Worm (Caenorhabditis elegans) whole organism, young adult: ENCODE data around the gene pdzd-8.

Experiments
- B0035.1 ChIP-seq: sonication (generic microtip); optimal IDR thresholded peaks from 2 replicates; lab custom pipeline; 2016; ENCODE audit warnings: missing genetic modification characterization, mild to moderate bottlenecking, missing compliant biosample characterization, missing genotype, missing genetic modification reagents
- C06A6.2 ChIP-seq: fragments of 200-800 bp; sonication (Bioruptor generic); conservative IDR thresholded peaks from 2 replicates; pipeline ENCODE4 v1.3.6; 2022; ENCODE audit warnings: missing genetic modification characterization, missing compliant biosample characterization
- F22D6.2 ChIP-seq: sonication (generic microtip); optimal IDR thresholded peaks from 2 replicates; lab custom pipeline; 2016; ENCODE audit warnings: mild to moderate bottlenecking, missing genetic modification characterization, missing compliant biosample characterization
- F23B12.7 ChIP-seq: sonication (generic microtip); optimal IDR thresholded peaks from 2 replicates; lab custom pipeline; 2017; ENCODE audit warnings: missing genetic modification characterization, mild to moderate bottlenecking, missing compliant biosample characterization, antibody characterized with exemption, moderate library complexity; ENCODE audit not compliant: insufficient read depth
- F33H1.4 ChIP-seq: fragments of 200-800 bp; sonication (Bioruptor generic); IDR thresholded peaks from 2 replicates; pipeline ENCODE4 v1.3.6; 2022; ENCODE audit warnings: missing genetic modification reagents, missing genetic modification characterization, missing compliant biosample characterization
- K11D2.4 ChIP-seq: fragments of 200-800 bp; sonication (Bioruptor generic); IDR thresholded peaks from 2 replicates; pipeline ENCODE4 v1.3.6; 2022; ENCODE audit warnings: missing genetic modification reagents, missing genetic modification characterization, missing compliant biosample characterization
- K12H6.12 ChIP-seq: fragments of 200-800 bp; sonication (Bioruptor generic); optimal IDR thresholded peaks from 2 replicates; lab custom pipeline; 2018; ENCODE audit warnings: mild to moderate bottlenecking, missing genetic modification characterization, missing compliant biosample characterization
- Y53G8AR.9 ChIP-seq: fragments of 200-800 bp; sonication (Bioruptor generic); conservative IDR thresholded peaks from 2 replicates; pipeline ENCODE4 v1.3.6; 2022; ENCODE audit warnings: missing genetic modification reagents, missing genetic modification characterization, missing compliant biosample characterization
- ZK185.1 ChIP-seq: sonication (generic microtip); optimal IDR thresholded peaks from 2 replicates; lab custom pipeline; 2016; ENCODE audit warnings: mild to moderate bottlenecking, missing genetic modification characterization, missing compliant biosample characterization; ENCODE audit not compliant: poor library complexity, severe bottlenecking
- attf-5 ChIP-seq: fragments of 200-800 bp; sonication (Bioruptor generic); optimal IDR thresholded peaks from 2 replicates; lab custom pipeline; 2018; ENCODE audit warnings: mild to moderate bottlenecking, missing genetic modification characterization, missing compliant biosample characterization
- cebp-1 ChIP-seq, 2 experiments: fragments of 200-800 bp in 1 of 2; sonication (Bioruptor generic) in 1 of 2; sonication (generic microtip) in 1 of 2; IDR thresholded peaks in 1 of 2; optimal IDR thresholded peaks in 1 of 2; 2 replicates each; pipeline versions ENCODE4 v1.3.6 to Lab custom; 2017 to 2022; ENCODE audit warnings: missing compliant biosample characterization in 2 of 2, missing genetic modification characterization in 2 of 2, mild to moderate bottlenecking in 1 of 2, missing genetic modification reagents in 1 of 2, moderate library complexity in 1 of 2
- ceh-27 ChIP-seq: fragments of 200-800 bp; sonication (Bioruptor generic); optimal IDR thresholded peaks from 2 replicates; lab custom pipeline; 2018; ENCODE audit warnings: mild to moderate bottlenecking, missing genetic modification characterization, moderate library complexity, missing compliant biosample characterization
- chd-7 ChIP-seq: sonication (generic microtip); optimal IDR thresholded peaks from 2 replicates; lab custom pipeline; 2016; ENCODE audit warnings: mild to moderate bottlenecking, missing genetic modification characterization, moderate library complexity, missing compliant biosample characterization
- die-1 ChIP-seq: sonication (generic microtip); optimal IDR thresholded peaks from 2 replicates; lab custom pipeline; 2016; ENCODE audit warnings: missing genotype, mild to moderate bottlenecking, missing genetic modification characterization, missing compliant biosample characterization
- dox-1 ChIP-seq: fragments of 200-800 bp; sonication (Bioruptor generic); IDR thresholded peaks from 2 replicates; pipeline ENCODE4 v1.3.6; 2022; ENCODE audit warnings: missing genetic modification reagents, missing genetic modification characterization, missing compliant biosample characterization
- dpff-1 ChIP-seq: sonication (generic microtip); optimal IDR thresholded peaks from 2 replicates; lab custom pipeline; 2017; ENCODE audit warnings: mild to moderate bottlenecking, missing genetic modification characterization, missing compliant biosample characterization
- egl-18 ChIP-seq: fragments of 200-800 bp; sonication (Bioruptor generic); IDR thresholded peaks from 2 replicates; pipeline ENCODE4 v1.3.6; 2022; ENCODE audit warnings: missing genetic modification reagents, missing genetic modification characterization, missing compliant biosample characterization
- ekl-4 ChIP-seq: fragments of 200-800 bp; sonication (Bioruptor generic); IDR thresholded peaks from 2 replicates; pipeline ENCODE4 v1.3.6; 2022; ENCODE audit warnings: missing genetic modification reagents, missing genetic modification characterization, missing compliant biosample characterization
- gei-17 ChIP-seq: fragments of 200-800 bp; sonication (Bioruptor generic); optimal IDR thresholded peaks from 2 replicates; lab custom pipeline; 2018; ENCODE audit warnings: mild to moderate bottlenecking, missing genetic modification characterization, missing compliant biosample characterization
- hmg-1.2 ChIP-seq: fragments of 200-800 bp; sonication (Bioruptor generic); IDR thresholded peaks from 2 replicates; pipeline ENCODE4 v1.3.6; 2022; ENCODE audit warnings: missing genetic modification reagents, missing genetic modification characterization, missing compliant biosample characterization
- let-607 ChIP-seq, 2 experiments: fragments of 200-800 bp in 1 of 2; sonication (Bioruptor generic) in 1 of 2; sonication (generic microtip) in 1 of 2; optimal IDR thresholded peaks; 2 replicates each; lab custom pipeline; 2016 to 2018; ENCODE audit warnings: mild to moderate bottlenecking in 2 of 2, missing compliant biosample characterization in 2 of 2, missing genetic modification characterization in 2 of 2, moderate library complexity in 2 of 2, missing genotype in 1 of 2
- lin-26 ChIP-seq: fragments of 200-800 bp; sonication (Bioruptor generic); IDR thresholded peaks from 2 replicates; pipeline ENCODE4 v1.3.6; 2022; ENCODE audit warnings: missing genetic modification reagents, missing genetic modification characterization, missing compliant biosample characterization
- lin-35 ChIP-seq, 3 experiments: fragments of 150-350 bp in 2 of 3; sonication (generic microtip) in 1 of 3; optimal IDR thresholded peaks; 2 replicates each; lab custom pipeline; 2014 to 2018; ENCODE audit warnings: missing biosample characterization in 3 of 3, missing genetic modification characterization in 3 of 3, missing genetic modification reagents in 3 of 3
- lin-40 ChIP-seq: sonication (generic microtip); optimal IDR thresholded peaks from 2 replicates; lab custom pipeline; 2016; ENCODE audit warnings: missing genetic modification characterization, mild to moderate bottlenecking, missing compliant biosample characterization, missing genotype, missing genetic modification reagents
- lir-1 ChIP-seq: fragments of 200-800 bp; sonication (Bioruptor generic); conservative IDR thresholded peaks from 2 replicates; pipeline ENCODE4 v1.3.6; 2022; ENCODE audit warnings: missing genetic modification reagents, missing genetic modification characterization, missing compliant biosample characterization
- lsl-1 ChIP-seq: fragments of 200-800 bp; sonication (Bioruptor generic); optimal IDR thresholded peaks from 2 replicates; lab custom pipeline; 2018; ENCODE audit warnings: mild to moderate bottlenecking, missing genetic modification characterization, moderate library complexity, missing compliant biosample characterization
- madf-10 ChIP-seq: sonication (generic microtip); optimal IDR thresholded peaks from 2 replicates; lab custom pipeline; 2016; ENCODE audit warnings: mild to moderate bottlenecking, missing genetic modification characterization, missing compliant biosample characterization
- nfya-2 ChIP-seq: fragments of 200-800 bp; sonication (Bioruptor generic); IDR thresholded peaks from 2 replicates; pipeline ENCODE4 v1.3.6; 2022; ENCODE audit warnings: missing genetic modification reagents, missing genetic modification characterization, missing compliant biosample characterization
- nhr-179 ChIP-seq: sonication (generic microtip); optimal IDR thresholded peaks from 2 replicates; lab custom pipeline; 2016; ENCODE audit warnings: mild to moderate bottlenecking, missing genetic modification characterization, missing compliant biosample characterization
- nhr-80 ChIP-seq: sonication (generic microtip); optimal IDR thresholded peaks from 2 replicates; lab custom pipeline; 2016; ENCODE audit warnings: missing genetic modification characterization, missing compliant biosample characterization
- nhr-90 ChIP-seq: sonication (generic microtip); optimal IDR thresholded peaks from 2 replicates; lab custom pipeline; 2016; ENCODE audit warnings: missing genotype, mild to moderate bottlenecking, missing genetic modification characterization, missing compliant biosample characterization
- sea-2 ChIP-seq: fragments of 200-800 bp; sonication (Bioruptor generic); IDR thresholded peaks from 2 replicates; pipeline ENCODE4 v1.3.6; 2022; ENCODE audit warnings: missing genetic modification characterization, missing compliant biosample characterization
- somi-1 ChIP-seq: fragments of 200-800 bp; sonication (Bioruptor generic); optimal IDR thresholded peaks from 2 replicates; lab custom pipeline; 2018; ENCODE audit warnings: mild to moderate bottlenecking, missing genetic modification characterization, missing compliant biosample characterization
- sptf-2 ChIP-seq: fragments of 200-800 bp; sonication (Bioruptor generic); optimal IDR thresholded peaks from 2 replicates; lab custom pipeline; 2018; ENCODE audit warnings: mild to moderate bottlenecking, missing genetic modification characterization, missing compliant biosample characterization
- tbp1 ChIP-seq: fragments of 200-800 bp; sonication (Bioruptor generic); optimal IDR thresholded peaks from 2 replicates; lab custom pipeline; 2018; ENCODE audit warnings: mild to moderate bottlenecking, missing genetic modification characterization, missing compliant biosample characterization
- tbx-9 ChIP-seq: sonication (generic microtip); optimal IDR thresholded peaks from 2 replicates; lab custom pipeline; 2016; ENCODE audit warnings: borderline replicate concordance, missing genetic modification characterization, inconsistent platforms, missing compliant biosample characterization
- tlf-1 ChIP-seq: fragments of 200-800 bp; sonication (Bioruptor generic); optimal IDR thresholded peaks from 2 replicates; lab custom pipeline; 2018; ENCODE audit warnings: mild to moderate bottlenecking, missing genetic modification characterization, missing compliant biosample characterization
- ztf-22 ChIP-seq: fragments of 200-800 bp; sonication (Bioruptor generic); optimal IDR thresholded peaks from 2 replicates; lab custom pipeline; 2018; ENCODE audit warnings: mild to moderate bottlenecking, missing genetic modification characterization, moderate library complexity, missing compliant biosample characterization
- ztf-26 ChIP-seq: sonication (generic microtip); optimal IDR thresholded peaks from 2 replicates; lab custom pipeline; 2017; ENCODE audit warnings: missing genetic modification characterization, missing compliant biosample characterization

The pdzd-8 gene

DNA sequence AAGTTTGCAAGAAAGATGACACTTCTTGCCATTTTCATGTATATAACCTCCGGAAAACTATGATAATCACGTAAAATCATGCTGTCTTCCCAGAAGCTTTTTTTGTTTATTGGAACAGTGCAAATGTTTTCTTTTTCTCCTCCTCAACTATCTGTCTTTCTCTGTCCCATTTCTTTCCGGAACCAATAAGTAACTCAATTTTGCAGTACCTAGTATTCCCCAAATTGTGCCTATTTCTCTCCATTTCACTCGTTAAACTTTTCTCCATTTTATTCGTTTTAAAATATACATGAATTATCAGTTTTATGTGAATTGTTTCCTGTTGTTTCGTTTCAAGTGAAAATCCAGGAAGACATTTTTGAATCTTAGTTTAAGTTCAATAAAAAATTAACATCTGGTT is 31.9 kb upstream of the pdzd-8 start:
- TF ChIP-seq sea-2 (no peak), cebp-1 (GFP tag; IDR thresholded peaks at IDR 0.05; lab: Robert Waterston, UW) (no peak), cebp-1 (tag; optimal IDR thresholded peaks at IDR 0.05; lab: Kevin White, UChicago) (no peak), nhr-90 (tag; lab: Kevin White, UChicago) (no peak), B0035.1 (tag; lab: Kevin White, UChicago) (no peak), let-607 (tag; optimal IDR thresholded peaks at IDR 0.05; lab: Kevin White, UChicago) (no peak), nhr-179 (tag; lab: Kevin White, UChicago) (no peak), nhr-80 (no peak)

DNA sequence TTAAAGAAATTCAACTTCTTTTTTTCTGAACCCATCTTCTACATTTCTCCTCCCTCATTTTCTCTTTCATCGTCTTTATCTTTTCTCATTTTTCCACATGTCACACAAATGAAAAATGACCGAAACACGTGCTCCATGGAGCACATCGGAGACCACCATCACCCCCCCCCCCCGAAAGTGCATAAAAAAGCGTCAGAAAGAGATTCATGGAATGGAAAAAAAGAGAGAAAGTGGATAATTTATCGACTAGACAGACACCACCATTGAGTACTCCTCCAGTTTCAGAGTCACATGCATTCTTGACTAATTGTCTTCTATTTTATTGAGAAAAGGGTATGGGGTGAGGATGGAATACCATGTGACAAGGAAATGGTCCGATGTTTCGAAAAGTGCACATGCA is 28.2 kb upstream of the pdzd-8 start:
- TF ChIP-seq F33H1.4: no peak
- peak; percentile 33 for TF ChIP-seq K12H6.12
- no peak for TF ChIP-seq nfya-2 (GFP tag; lab: Robert Waterston, UW)
- peak in 1 of 3 experiments; percentile 17 for TF ChIP-seq lin-35 (GFP tag; optimal IDR thresholded peaks at IDR 0.05; lab: Kevin White, UChicago)
- TF ChIP-seq somi-1 (GFP tag; lab: Kevin White, UChicago): peak; percentile 13
- no peak for TF ChIP-seq sptf-2 (GFP tag; lab: Kevin White, UChicago)
- no peak for TF ChIP-seq ztf-26 (tag; lab: Kevin White, UChicago)
- no peak for TF ChIP-seq nhr-90 (tag; lab: Kevin White, UChicago)
- TF ChIP-seq lir-1: no peak
- no peak for TF ChIP-seq egl-18
- no peak for TF ChIP-seq dpff-1 (tag; lab: Kevin White, UChicago)
- TF ChIP-seq lsl-1 (GFP tag; lab: Kevin White, UChicago): no peak

DNA sequence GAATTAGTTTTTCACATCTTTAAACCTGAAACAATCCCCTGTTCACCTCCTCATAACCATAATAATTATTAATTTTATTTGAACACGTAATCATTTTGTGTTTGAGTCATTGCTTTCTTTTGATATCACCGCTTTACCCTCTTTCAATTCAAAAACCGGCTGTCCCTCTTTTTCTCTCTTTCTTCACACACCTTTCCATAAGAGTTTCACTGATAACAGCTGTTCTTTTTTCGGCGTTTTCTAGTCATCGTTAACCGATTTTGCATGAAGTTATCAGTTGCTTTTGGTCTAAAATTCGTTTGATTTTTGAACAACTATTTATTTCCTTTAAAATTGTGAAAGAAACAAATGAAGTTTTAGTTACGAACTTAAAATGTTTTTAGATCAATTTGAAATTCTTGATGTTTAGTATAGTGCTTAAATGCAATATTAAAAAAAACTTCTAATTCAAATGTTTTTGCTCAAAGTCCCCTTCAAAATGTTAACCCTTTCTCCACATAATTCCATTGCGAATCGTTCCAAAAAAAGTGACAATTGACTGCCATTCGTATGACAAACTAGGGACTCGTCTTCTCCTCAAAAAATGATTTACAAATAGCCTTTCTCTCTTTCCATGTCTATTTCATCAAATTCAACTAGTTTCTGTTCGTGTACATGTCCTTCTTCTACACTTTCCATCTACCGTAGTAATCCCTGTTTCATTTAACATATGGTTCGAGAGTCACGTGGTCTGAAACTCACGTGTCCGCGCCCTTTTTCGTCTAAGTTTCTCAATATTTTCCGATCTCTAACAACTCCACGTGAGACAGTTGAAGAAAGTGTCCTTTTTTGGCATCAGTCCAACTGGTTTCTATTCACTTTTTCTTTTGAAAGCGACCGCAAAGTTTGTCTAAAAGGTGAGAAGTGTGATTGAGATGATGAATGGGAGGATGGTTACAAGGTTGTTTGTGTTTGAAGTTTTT is 26.0 kb upstream of the pdzd-8 start:
- peak; percentile 66 for TF ChIP-seq nhr-80
- no peak for TF ChIP-seq nhr-179 (tag; lab: Kevin White, UChicago)
- peak; percentile 86 for TF ChIP-seq ztf-26 (tag; lab: Kevin White, UChicago)
- TF ChIP-seq F22D6.2: peak; percentile 69
- TF ChIP-seq ztf-22 (GFP tag; lab: Kevin White, UChicago): peak; percentile 43
- peak; percentile 56 for TF ChIP-seq hmg-1.2 (GFP tag; lab: Robert Waterston, UW)
- peak; percentile 94 for TF ChIP-seq lin-40
- no peak for TF ChIP-seq ZK185.1 (tag; lab: Kevin White, UChicago)
- TF ChIP-seq ekl-4: peak; percentile 42; the same call in 1 of the 2 replicates
- TF ChIP-seq K12H6.12: no peak
- TF ChIP-seq tbp1: peak; percentile 45
- no peak for TF ChIP-seq lin-26 (GFP tag; lab: Robert Waterston, UW)
- TF ChIP-seq C06A6.2 (GFP tag; lab: Robert Waterston, UW): peak; percentile 67
- TF ChIP-seq cebp-1 (GFP tag; IDR thresholded peaks at IDR 0.05; lab: Robert Waterston, UW): 0 out of 2 replicates have a peak, but pooled peaks have one; percentile 29
- peak; percentile 82 for TF ChIP-seq cebp-1 (tag; optimal IDR thresholded peaks at IDR 0.05; lab: Kevin White, UChicago)
- peak; percentile 95 for TF ChIP-seq somi-1 (GFP tag; lab: Kevin White, UChicago)
- peak; percentile 78 for TF ChIP-seq chd-7 (tag; lab: Kevin White, UChicago)
- TF ChIP-seq tlf-1 (GFP tag; lab: Kevin White, UChicago): peak; percentile 32
- TF ChIP-seq F23B12.7 (tag; lab: Kevin White, UChicago): no peak
- TF ChIP-seq dox-1: no peak
- TF ChIP-seq attf-5 (GFP tag; lab: Kevin White, UChicago): peak; percentile 62
- peak; percentile 70 for TF ChIP-seq ceh-27
- no peak for TF ChIP-seq madf-10
- peak; percentile 19 for TF ChIP-seq die-1 (tag; lab: Kevin White, UChicago)
- peak in 1 of 2 experiments; percentile 68 for TF ChIP-seq let-607 (tag; optimal IDR thresholded peaks at IDR 0.05; lab: Kevin White, UChicago)
- TF ChIP-seq K11D2.4 (GFP tag; lab: Robert Waterston, UW): peak; percentile 68
- peak; percentile 50 for TF ChIP-seq gei-17 (GFP tag; lab: Kevin White, UChicago)
- TF ChIP-seq tbx-9 (tag; lab: Kevin White, UChicago): no peak
- 0 out of 2 replicates have a peak, but pooled peaks have one; percentile 65 for TF ChIP-seq Y53G8AR.9
